Worm (Caenorhabditis elegans): Measurements from ENCODE around the gene Y66D12A.24.

The Y66D12A.24 gene

DNA sequence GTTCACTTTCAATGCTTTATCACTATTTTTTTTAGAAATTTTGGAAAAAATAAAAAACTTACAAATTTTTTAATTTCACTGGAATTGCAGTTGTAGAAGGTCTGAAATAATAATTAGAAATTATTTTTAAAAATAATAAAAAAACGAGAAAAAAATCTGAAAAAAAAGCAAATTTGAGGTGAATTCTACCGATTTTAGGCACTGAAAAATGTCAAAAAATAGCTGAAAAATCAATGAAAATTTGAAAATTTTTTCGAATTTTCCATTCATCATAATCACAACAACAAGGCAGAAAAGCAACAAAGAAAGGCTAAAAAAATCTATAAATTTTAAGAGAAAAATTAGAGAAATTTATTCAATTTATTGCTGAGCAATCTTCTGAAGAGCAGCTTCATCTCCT lies 4.0 kb downstream of the Y66D12A.24 start, which contains the start of gene nars-2:
Gene nars-2, minus strand, starts transcription at position 101 of the 400 bp plus-strand sequence.
- no peak for TF ChIP-seq cnd-1 (tag; optimal IDR thresholded peaks at IDR 0.05)
- TF ChIP-seq elt-3 (tag; optimal IDR thresholded peaks at IDR 0.05), result no peak
- no peak for TF ChIP-seq snpc-4 (tag; optimal IDR thresholded peaks at IDR 0.05)
- TF ChIP-seq mab-5 (tag; optimal IDR thresholded peaks at IDR 0.05), result no peak
- no peak for TF ChIP-seq M03D4.4 (tag; optimal IDR thresholded peaks at IDR 0.05)
- TF ChIP-seq nhr-237 (tag; optimal IDR thresholded peaks at IDR 0.05), result no peak
- no peak for TF ChIP-seq sptf-1 (tag; optimal IDR thresholded peaks at IDR 0.05)
- no peak for TF ChIP-seq lsy-2 (tag; optimal IDR thresholded peaks at IDR 0.05)
- no peak for TF ChIP-seq ces-1 (GFP tag; optimal IDR thresholded peaks at IDR 0.05)
- no peak for TF ChIP-seq zip-8 (tag; optimal IDR thresholded peaks at IDR 0.05)
- no peak for TF ChIP-seq ztf-11 (tag; optimal IDR thresholded peaks at IDR 0.05)
- TF ChIP-seq elt-1 (tag; optimal IDR thresholded peaks at IDR 0.05; ENCODE audit: borderline replicate concordance, insufficient read depth), result no peak
- no peak for TF ChIP-seq lin-32 (GFP tag; optimal IDR thresholded peaks at IDR 0.05)
- TF ChIP-seq pha-4 (tag; optimal IDR thresholded peaks at IDR 0.05), result no peak

- TF ChIP-seq ceh-43 (GFP tag; optimal IDR thresholded peaks at IDR 0.05) (no peak), ham-2 (GFP tag; optimal IDR thresholded peaks at IDR 0.05) (no peak), nhr-237 (tag; optimal IDR thresholded peaks at IDR 0.05) (no peak), zip-8 (tag; optimal IDR thresholded peaks at IDR 0.05) (no peak), pha-4 (tag; optimal IDR thresholded peaks at IDR 0.05) (no peak), sem-2 (GFP tag; optimal IDR thresholded peaks at IDR 0.05) (no peak), lin-13 (tag; optimal IDR thresholded peaks at IDR 0.05) (no peak), unc-120 (tag; optimal IDR thresholded peaks at IDR 0.05; ENCODE audit: poor library complexity, severe bottlenecking) (no peak)
These were observed 6.1 kb downstream of the Y66D12A.24 start, which contains the start of gene tin-10 for ce11 chrIII:11502753-11503152. Gene tin-10 (minus strand): TSS chrIII:11502853.

DNA sequence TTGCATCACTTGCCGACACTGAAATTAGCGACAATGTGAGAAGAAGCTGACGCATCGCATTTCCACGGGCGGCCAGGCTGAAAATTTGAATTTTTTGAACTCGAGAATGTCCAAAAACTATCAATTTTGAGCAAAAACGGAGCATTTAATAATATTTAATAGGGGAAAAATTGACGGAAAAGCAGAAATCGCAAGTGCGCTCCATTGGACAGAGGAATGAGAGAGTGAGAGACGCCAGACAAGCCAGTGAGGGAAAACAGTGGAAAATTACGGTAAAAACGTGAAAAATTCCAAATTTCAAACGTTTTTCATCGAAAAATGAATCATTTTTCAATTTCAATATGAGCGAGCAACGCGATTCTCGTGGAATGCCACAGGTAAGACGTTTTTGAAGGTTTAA lies 8.5 kb downstream of the Y66D12A.24 start, which contains the start of the genes Y66D12A.21 and spe-6:
Gene Y66D12A.21, minus strand, starts transcription at position 90 of the 400 bp plus-strand sequence.
Gene spe-6, plus strand, starts transcription at position 276 of the 400 bp plus-strand sequence.
- TF ChIP-seq nhr-237 (tag; optimal IDR thresholded peaks at IDR 0.05) (no peak), mep-1 (tag; optimal IDR thresholded peaks at IDR 0.05) (peak; percentile 23), flh-1 (GFP tag; optimal IDR thresholded peaks at IDR 0.05) (no peak), nhr-2 (tag; optimal IDR thresholded peaks at IDR 0.05) (no peak), zip-8 (tag; optimal IDR thresholded peaks at IDR 0.05) (no peak), hlh-1 (tag; optimal IDR thresholded peaks at IDR 0.05) (no peak), lin-32 (GFP tag; optimal IDR thresholded peaks at IDR 0.05) (no peak), ces-1 (GFP tag; optimal IDR thresholded peaks at IDR 0.05) (peak; percentile 22), nhr-12 (tag; optimal IDR thresholded peaks at IDR 0.05) (no peak), elt-1 (tag; optimal IDR thresholded peaks at IDR 0.05; ENCODE audit: borderline replicate concordance, insufficient read depth) (no peak), unc-120 (tag; optimal IDR thresholded peaks at IDR 0.05; ENCODE audit: poor library complexity, severe bottlenecking) (no peak)

DNA sequence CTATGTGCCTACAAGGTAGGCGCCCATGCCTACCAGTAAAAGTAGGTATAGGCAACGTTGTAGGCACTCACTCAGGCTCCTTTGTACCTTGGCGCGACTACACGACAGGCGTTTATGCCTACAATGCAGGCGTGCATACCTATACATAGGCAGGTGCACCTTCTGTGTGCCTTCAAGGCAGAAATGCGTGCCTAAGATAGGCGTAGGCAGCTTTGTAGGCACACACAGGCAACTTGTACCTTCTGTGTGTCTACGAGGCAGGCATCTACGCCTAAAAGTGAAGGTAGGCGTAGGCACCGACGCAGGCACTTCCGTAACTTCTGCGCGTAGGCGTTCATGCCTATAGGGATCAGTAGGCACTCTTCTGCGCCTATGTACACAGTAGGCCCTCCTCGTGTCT lies 9.0 kb downstream of the Y66D12A.24 start:
- TF ChIP-seq lsy-2 (tag; optimal IDR thresholded peaks at IDR 0.05) (no peak), unc-120 (tag; optimal IDR thresholded peaks at IDR 0.05; ENCODE audit: poor library complexity, severe bottlenecking) (no peak), pha-4 (tag; optimal IDR thresholded peaks at IDR 0.05) (no peak), ceh-39 (tag; optimal IDR thresholded peaks at IDR 0.05) (no peak), mep-1 (tag; optimal IDR thresholded peaks at IDR 0.05) (no peak), sptf-1 (tag; optimal IDR thresholded peaks at IDR 0.05) (no peak), ces-1 (GFP tag; optimal IDR thresholded peaks at IDR 0.05) (no peak)

- TF ChIP-seq ceh-39 (tag; optimal IDR thresholded peaks at IDR 0.05) (no peak), nhr-12 (tag; optimal IDR thresholded peaks at IDR 0.05) (no peak), elt-1 (tag; optimal IDR thresholded peaks at IDR 0.05; ENCODE audit: borderline replicate concordance, insufficient read depth) (no peak), flh-1 (GFP tag; optimal IDR thresholded peaks at IDR 0.05) (no peak), zip-8 (tag; optimal IDR thresholded peaks at IDR 0.05) (no peak), nhr-76 (tag; optimal IDR thresholded peaks at IDR 0.05) (no peak), lin-13 (tag; optimal IDR thresholded peaks at IDR 0.05) (no peak), mep-1 (tag; optimal IDR thresholded peaks at IDR 0.05) (no peak), elt-3 (tag; optimal IDR thresholded peaks at IDR 0.05) (no peak)
These were observed 12.2 kb downstream of the Y66D12A.24 start, which contains the start of gene Y66D12A.19 for ce11 chrIII:11508816-11509215. Gene Y66D12A.19 (plus strand): TSS chrIII:11509081.

- TF ChIP-seq cnd-1 (tag; optimal IDR thresholded peaks at IDR 0.05), result no peak
- no peak for TF ChIP-seq nhr-2 (tag; optimal IDR thresholded peaks at IDR 0.05)
- TF ChIP-seq flh-1 (GFP tag; optimal IDR thresholded peaks at IDR 0.05), result no peak
- no peak for TF ChIP-seq sptf-1 (tag; optimal IDR thresholded peaks at IDR 0.05)
- TF ChIP-seq unc-39 (tag; optimal IDR thresholded peaks at IDR 0.05), result no peak
- no peak for TF ChIP-seq nhr-28 (tag; optimal IDR thresholded peaks at IDR 0.05)
- TF ChIP-seq nhr-12 (tag; optimal IDR thresholded peaks at IDR 0.05), result no peak
- no peak for TF ChIP-seq ces-1 (GFP tag; optimal IDR thresholded peaks at IDR 0.05)
- no peak for TF ChIP-seq drap-1 (GFP tag; optimal IDR thresholded peaks at IDR 0.05)
- TF ChIP-seq ham-2 (GFP tag; optimal IDR thresholded peaks at IDR 0.05), result no peak
- no peak for TF ChIP-seq pha-4 (tag; optimal IDR thresholded peaks at IDR 0.05)
- TF ChIP-seq ceh-43 (GFP tag; optimal IDR thresholded peaks at IDR 0.05), result no peak
- no peak for TF ChIP-seq tbx-8 (GFP tag; optimal IDR thresholded peaks at IDR 0.05)
- no peak for TF ChIP-seq snpc-4 (tag; optimal IDR thresholded peaks at IDR 0.05)
These were observed 13.5 kb downstream of the Y66D12A.24 start for ce11 chrIII:11510120-11510519.

Data from whole organism, mixed stage, embryonic.